Fruit fly (Drosophila melanogaster): ENCODE results near the gene CG15021.
A peak's percentile ranks its signal among the peaks of the same experiment; 100 is the strongest.

Gene CG15021

dm6 chr3L:4412974-4413373 is 23.5 kb upstream of the CG15021 start (continued):
- no peak for TF ChIP-seq CG2202 (tag; optimal IDR thresholded peaks at IDR 0.05)

dm6 chr3L:4413800-4414446 is 22.6 kb upstream of the CG15021 start:
- TF ChIP-seq twi (tag; optimal IDR thresholded peaks at IDR 0.05) (no peak), CG8359 (GFP tag; optimal IDR thresholded peaks at IDR 0.05; ENCODE audit: borderline replicate concordance) (no peak), fru (optimal IDR thresholded peaks at IDR 0.05) (no peak), CG5953 (GFP tag; IDR thresholded peaks at IDR 0.05) (0 out of 2 replicates have a peak, but pooled peaks have one; percentile 17), CG7786 (GFP tag; optimal IDR thresholded peaks at IDR 0.05) (no peak), emc (GFP tag; optimal IDR thresholded peaks at IDR 0.05) (no peak), Dip3 (GFP tag; optimal IDR thresholded peaks at IDR 0.05) (no peak), shn (GFP tag; optimal IDR thresholded peaks at IDR 0.05) (peak; percentile 49), CG5180 (GFP tag; optimal IDR thresholded peaks at IDR 0.05) (peak; percentile 70), CG9932 (GFP tag; IDR thresholded peaks at IDR 0.05) (peak; percentile 77), CG13287 (GFP tag; IDR thresholded peaks at IDR 0.05; ENCODE audit: partially characterized antibody) (peak; percentile 53), hb (GFP tag; IDR thresholded peaks at IDR 0.05; ENCODE audit: partially characterized antibody) (no peak), bsh (GFP tag; optimal IDR thresholded peaks at IDR 0.05) (no peak), CG4854 (GFP tag; optimal IDR thresholded peaks at IDR 0.05) (no peak), Fer3 (tag; optimal IDR thresholded peaks at IDR 0.05) (no peak), vfl (GFP tag; optimal IDR thresholded peaks at IDR 0.05) (no peak), ATbp (GFP tag; optimal IDR thresholded peaks at IDR 0.05) (no peak), Adf1 (GFP tag; IDR thresholded peaks at IDR 0.05) (peak; percentile 69), pita (GFP tag; optimal IDR thresholded peaks at IDR 0.05) (no peak), H15 (GFP tag; IDR thresholded peaks at IDR 0.05) (no peak; the same call in 2 of the 3 replicates), Rx (GFP tag; IDR thresholded peaks at IDR 0.05) (no peak), Vsx1 (GFP tag; optimal IDR thresholded peaks at IDR 0.05) (no peak), lbe (GFP tag; optimal IDR thresholded peaks at IDR 0.05) (no peak), NC2α (GFP tag; optimal IDR thresholded peaks at IDR 0.05) (no peak), grn (GFP tag; optimal IDR thresholded peaks at IDR 0.05) (no peak), wek (GFP tag; optimal IDR thresholded peaks at IDR 0.05) (peak; percentile 47), CG15696 (tag; optimal IDR thresholded peaks at IDR 0.05) (no peak), salm (tag; optimal IDR thresholded peaks at IDR 0.05) (no peak), Hey (tag; optimal IDR thresholded peaks at IDR 0.05) (no peak), CG12155 (GFP tag; optimal IDR thresholded peaks at IDR 0.05) (no peak), knrl (GFP tag; IDR thresholded peaks at IDR 0.05; ENCODE audit: partially characterized antibody) (no peak), CG18764 (GFP tag; optimal IDR thresholded peaks at IDR 0.05) (no peak), pb (GFP tag; optimal IDR thresholded peaks at IDR 0.05) (no peak), pum (GFP tag; optimal IDR thresholded peaks at IDR 0.05) (no peak), Eip74EF (GFP tag; optimal IDR thresholded peaks at IDR 0.05) (no peak), vnd (GFP tag; IDR thresholded peaks at IDR 0.05; ENCODE audit: partially characterized antibody) (no peak), fd96Cb (tag; optimal IDR thresholded peaks at IDR 0.05) (no peak), bowl (GFP tag; IDR thresholded peaks at IDR 0.05) (no peak), MBD-R2 (GFP tag; IDR thresholded peaks at IDR 0.05) (peak; percentile 16; the same call in 1 of the 2 replicates), onecut (GFP tag; IDR thresholded peaks at IDR 0.05) (no peak), CG2129 (GFP tag; IDR thresholded peaks at IDR 0.05; ENCODE audit: partially characterized antibody) (no peak), Atf3 (GFP tag; optimal IDR thresholded peaks at IDR 0.05) (no peak), CG8478 (optimal IDR thresholded peaks at IDR 0.05) (no peak), HLH4C (GFP tag; IDR thresholded peaks at IDR 0.05; ENCODE audit: partially characterized antibody) (no peak), Sry-β (GFP tag; optimal IDR thresholded peaks at IDR 0.05) (no peak), Lhr (GFP tag; optimal IDR thresholded peaks at IDR 0.05) (no peak), MTF-1 (GFP tag; optimal IDR thresholded peaks at IDR 0.05; ENCODE audit: borderline replicate concordance) (no peak)
